Worm (Caenorhabditis elegans) whole organism, L2 larva: Measurements from ENCODE around the gene C16A3.2.

Experiments used
- ZK546.5 ChIP-seq: sonication (generic microtip); optimal IDR thresholded peaks from 2 replicates; lab custom pipeline; 2017; ENCODE audit warnings: missing biosample characterization, missing genetic modification characterization
- aly-2 ChIP-seq: fragments of 150-350 bp; optimal IDR thresholded peaks from 2 replicates; lab custom pipeline; 2014; ENCODE audit warnings: missing biosample characterization, missing genetic modification characterization
- elt-3 ChIP-seq: sonication (generic microtip); optimal IDR thresholded peaks from 2 replicates; lab custom pipeline; 2017; ENCODE audit warnings: missing biosample characterization, missing genetic modification characterization
- fos-1 ChIP-seq: fragments of 150-350 bp; optimal IDR thresholded peaks from 2 replicates; lab custom pipeline; 2014; ENCODE audit warnings: missing biosample characterization, missing genetic modification characterization
- lin-39 ChIP-seq: fragments of 150-350 bp; optimal IDR thresholded peaks from 2 replicates; lab custom pipeline; 2014; ENCODE audit warnings: missing biosample characterization, missing genetic modification reagents, missing genetic modification characterization
- mdl-1 ChIP-seq, 2 experiments: fragments of 150-350 bp in 1 of 2; sonication (generic microtip) in 1 of 2; optimal IDR thresholded peaks; 2 replicates each; lab custom pipeline; 2017; ENCODE audit warnings: missing biosample characterization in 2 of 2, missing genetic modification characterization in 2 of 2
- nhr-21 ChIP-seq: fragments of 150-350 bp; optimal IDR thresholded peaks from 2 replicates; lab custom pipeline; 2014; ENCODE audit warnings: missing biosample characterization, missing genetic modification characterization
- nhr-6 ChIP-seq: fragments of 150-350 bp; optimal IDR thresholded peaks from 2 replicates; lab custom pipeline; 2014; ENCODE audit warnings: missing biosample characterization, missing genetic modification characterization
- nhr-77 ChIP-seq: fragments of 150-350 bp; optimal IDR thresholded peaks from 2 replicates; lab custom pipeline; 2014; ENCODE audit warnings: missing biosample characterization, missing genetic modification characterization
- ztf-1 ChIP-seq: fragments of 200-800 bp; sonication (Bioruptor generic); conservative IDR thresholded peaks from 2 replicates; pipeline ENCODE4 v1.3.6; 2022; ENCODE audit warnings: missing genetic modification characterization, missing compliant biosample characterization
- ztf-4 ChIP-seq: fragments of 150-350 bp; optimal IDR thresholded peaks from 2 replicates; lab custom pipeline; 2014; ENCODE audit warnings: missing biosample characterization, missing genetic modification characterization

ce11 chrIII:6420201-6420600, 30.6 kb downstream of the C16A3.2 start:
- TF ChIP-seq ZK546.5, result no peak
- peak; percentile 2 for TF ChIP-seq fos-1
- peak in 1 of 2 experiments; percentile 20 for TF ChIP-seq mdl-1 (tag; optimal IDR thresholded peaks at IDR 0.05; lab: Kevin White, UChicago)
- TF ChIP-seq lin-39 (tag; lab: Kevin White, UChicago), result no peak
- TF ChIP-seq nhr-6 (tag; lab: Kevin White, UChicago), result no peak
- no peak for TF ChIP-seq ztf-4 (tag; lab: Kevin White, UChicago)
- TF ChIP-seq nhr-21, result no peak
- TF ChIP-seq elt-3, result no peak
- TF ChIP-seq nhr-77 (tag; lab: Kevin White, UChicago), result no peak
- no peak for TF ChIP-seq aly-2
- no peak for TF ChIP-seq ztf-1
